Worm (Caenorhabditis elegans): ENCODE results near the gene nhr-288.

DNA sequence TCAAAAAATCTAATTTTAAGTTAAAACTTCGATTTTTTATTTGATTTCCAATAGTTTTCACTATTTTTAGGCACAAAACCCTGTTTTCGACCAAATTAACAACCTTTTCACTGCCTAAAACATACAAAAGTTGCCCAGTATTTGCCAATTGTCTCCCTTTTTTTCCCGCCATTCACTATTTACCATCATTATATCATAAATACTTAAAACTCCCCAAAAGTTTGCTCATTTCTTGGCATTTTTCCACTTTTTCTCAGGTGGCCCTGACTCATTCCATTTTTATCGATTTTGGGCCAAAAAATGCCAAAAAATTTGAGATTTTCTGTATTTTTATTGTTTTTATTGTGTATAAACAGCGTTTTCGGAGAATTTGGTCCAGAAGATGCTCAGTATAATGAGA lies 31.6 kb upstream of the nhr-288 start, which contains the start of gene txt-8:
- no peak for TF ChIP-seq ztf-11 (tag; optimal IDR thresholded peaks at IDR 0.05)
- no peak for TF ChIP-seq sptf-1 (tag; optimal IDR thresholded peaks at IDR 0.05)
- TF ChIP-seq nhr-237 (tag; optimal IDR thresholded peaks at IDR 0.05): no peak
- no peak for TF ChIP-seq ceh-39 (tag; optimal IDR thresholded peaks at IDR 0.05)
- no peak for TF ChIP-seq pha-4 (tag; optimal IDR thresholded peaks at IDR 0.05)
